Worm (Caenorhabditis elegans): ENCODE measurements around the gene gst-37.

- TF ChIP-seq nhr-237 (tag; optimal IDR thresholded peaks at IDR 0.05), result no peak
- TF ChIP-seq nhr-6 (tag; optimal IDR thresholded peaks at IDR 0.05), result no peak
- no peak for TF ChIP-seq elt-3 (tag; optimal IDR thresholded peaks at IDR 0.05)
- no peak for TF ChIP-seq lsy-2 (tag; optimal IDR thresholded peaks at IDR 0.05)
- no peak for TF ChIP-seq ZK546.5 (tag; optimal IDR thresholded peaks at IDR 0.05)
Measured at ce11 chrV:1925487-1925886, 4.1 kb downstream of the gst-37 start, which contains the start of gene T06A1.1.
